Fruit fly (Drosophila melanogaster): ENCODE measurements around the gene eIF4E1.

Gene eIF4E1

dm6 chr3L:9441907-9442479 is 39.7 kb upstream of the eIF4E1 start, which contains the start of the genes Bet3 and Nf-YA (continued):
- TF ChIP-seq ase (GFP tag; IDR thresholded peaks at IDR 0.05) (no peak), CG6689 (GFP tag; IDR thresholded peaks at IDR 0.05) (no peak), CG8944 (GFP tag; optimal IDR thresholded peaks at IDR 0.05) (peak; percentile 69), CG3838 (GFP tag; optimal IDR thresholded peaks at IDR 0.05) (no peak), bsh (GFP tag; optimal IDR thresholded peaks at IDR 0.05) (peak in 1 of 2 experiments; percentile 28), lab (GFP tag; optimal IDR thresholded peaks at IDR 0.05) (peak; percentile 32), pzg (GFP tag; optimal IDR thresholded peaks at IDR 0.05) (peak; percentile 79), tgo (GFP tag; IDR thresholded peaks at IDR 0.05) (no peak), Poxn (GFP tag; IDR thresholded peaks at IDR 0.05) (no peak), CG6654 (GFP tag; optimal IDR thresholded peaks at IDR 0.05) (no peak), CG1832 (GFP tag; optimal IDR thresholded peaks at IDR 0.05) (no peak), tx (GFP tag; optimal IDR thresholded peaks at IDR 0.05) (peak; percentile 26), CG17829 (tag; optimal IDR thresholded peaks at IDR 0.05) (peak; percentile 52), dmrt99B (tag; optimal IDR thresholded peaks at IDR 0.05) (no peak), CG4360 (GFP tag; IDR thresholded peaks at IDR 0.05) (no peak), CG18619 (GFP tag; optimal IDR thresholded peaks at IDR 0.05) (peak; percentile 34), ato (GFP tag; IDR thresholded peaks at IDR 0.05; ENCODE audit: partially characterized antibody) (peak; percentile 20; the same call in 1 of the 2 replicates), Bgb (GFP tag; IDR thresholded peaks at IDR 0.05; ENCODE audit: partially characterized antibody) (peak; percentile 87), CG2678 (tag; optimal IDR thresholded peaks at IDR 0.05) (peak; percentile 44), E2f2 (GFP tag; IDR thresholded peaks at IDR 0.05) (peak; percentile 34; the same call in 1 of the 2 replicates), unpg (GFP tag; optimal IDR thresholded peaks at IDR 0.05) (no peak), CG4328 (GFP tag; optimal IDR thresholded peaks at IDR 0.05) (no peak), CTCF (GFP tag; optimal IDR thresholded peaks at IDR 0.05) (no peak), btn (GFP tag; optimal IDR thresholded peaks at IDR 0.05) (no peak), lola (GFP tag; optimal IDR thresholded peaks at IDR 0.05) (peak in 1 of 3 experiments; percentile 9), CG10979 (tag; optimal IDR thresholded peaks at IDR 0.05) (peak; percentile 47), dan (GFP tag; IDR thresholded peaks at IDR 0.05) (no peak), inv (GFP tag; IDR thresholded peaks at IDR 0.05; ENCODE audit: partially characterized antibody) (peak; percentile 79), CG3995 (GFP tag; optimal IDR thresholded peaks at IDR 0.05) (peak; percentile 96), eve (GFP tag; optimal IDR thresholded peaks at IDR 0.05) (no peak), CG8290 (GFP tag; optimal IDR thresholded peaks at IDR 0.05) (peak; percentile 80), CG8290 (tag; optimal IDR thresholded peaks at IDR 0.05) (peak in 1 of 2 experiments; percentile 73), CG7928 (GFP tag; optimal IDR thresholded peaks at IDR 0.05) (peak; percentile 97), CG11456 (GFP tag; IDR thresholded peaks at IDR 0.05) (peak; percentile 79), H15 (GFP tag; IDR thresholded peaks at IDR 0.05) (peak; percentile 12; the same call in 1 of the 3 replicates), CG12942 (GFP tag; optimal IDR thresholded peaks at IDR 0.05) (peak; percentile 13), TFAM (GFP tag; optimal IDR thresholded peaks at IDR 0.05) (no peak), CG31388 (GFP tag; optimal IDR thresholded peaks at IDR 0.05) (peak; percentile 39), CG14860 (GFP tag; IDR thresholded peaks at IDR 0.05; ENCODE audit: partially characterized antibody) (peak; percentile 84), mld (GFP tag; IDR thresholded peaks at IDR 0.05; ENCODE audit: partially characterized antibody) (peak; percentile 62; the same call in 1 of the 3 replicates), Mad (GFP tag; optimal IDR thresholded peaks at IDR 0.05) (no peak), lmd (GFP tag; IDR thresholded peaks at IDR 0.05) (peak; percentile 54), Hmr (GFP tag; optimal IDR thresholded peaks at IDR 0.05) (peak; percentile 42), HLHmδ (GFP tag; optimal IDR thresholded peaks at IDR 0.05) (no peak), ap (GFP tag; IDR thresholded peaks at IDR 0.05) (no peak), Dek (tag; optimal IDR thresholded peaks at IDR 0.05) (peak; percentile 47), crol (GFP tag; IDR thresholded peaks at IDR 0.05) (no peak), B-H1 (GFP tag; IDR thresholded peaks at IDR 0.05) (no peak; the same call in 2 of the 3 replicates), CG16863 (GFP tag; optimal IDR thresholded peaks at IDR 0.05) (no peak), ac (GFP tag; optimal IDR thresholded peaks at IDR 0.05) (no peak), NC2β (GFP tag; optimal IDR thresholded peaks at IDR 0.05) (peak; percentile 25)
